Worm (Caenorhabditis elegans): ENCODE data around the gene F14H3.6.

ce11 chrV:16071167-16071566 lies 12.5 kb upstream of the F14H3.6 start, which contains the start of gene nhr-176:
- TF ChIP-seq ceh-48 (tag; optimal IDR thresholded peaks at IDR 0.05) (no peak), ama-1 (optimal IDR thresholded peaks at IDR 0.05) (no peak), C08G9.2 (tag; optimal IDR thresholded peaks at IDR 0.05) (no peak), sox-4 (tag; optimal IDR thresholded peaks at IDR 0.05) (no peak), rnt-1 (tag; optimal IDR thresholded peaks at IDR 0.05) (no peak), fkh-6 (tag; optimal IDR thresholded peaks at IDR 0.05) (no peak), ceh-9 (tag; optimal IDR thresholded peaks at IDR 0.05) (no peak), T23F11.4 (GFP tag; optimal IDR thresholded peaks at IDR 0.05) (no peak), unc-86 (tag; optimal IDR thresholded peaks at IDR 0.05) (no peak), mec-3 (tag; optimal IDR thresholded peaks at IDR 0.05; ENCODE audit: borderline replicate concordance) (no peak), lin-11 (tag; optimal IDR thresholded peaks at IDR 0.05) (no peak), npax-4 (tag; optimal IDR thresholded peaks at IDR 0.05) (no peak), pag-3 (tag; optimal IDR thresholded peaks at IDR 0.05; ENCODE audit: borderline replicate concordance) (no peak)

Data from whole organism, late embryonic.